Worm (Caenorhabditis elegans): ENCODE measurements around the gene acr-3.

DNA sequence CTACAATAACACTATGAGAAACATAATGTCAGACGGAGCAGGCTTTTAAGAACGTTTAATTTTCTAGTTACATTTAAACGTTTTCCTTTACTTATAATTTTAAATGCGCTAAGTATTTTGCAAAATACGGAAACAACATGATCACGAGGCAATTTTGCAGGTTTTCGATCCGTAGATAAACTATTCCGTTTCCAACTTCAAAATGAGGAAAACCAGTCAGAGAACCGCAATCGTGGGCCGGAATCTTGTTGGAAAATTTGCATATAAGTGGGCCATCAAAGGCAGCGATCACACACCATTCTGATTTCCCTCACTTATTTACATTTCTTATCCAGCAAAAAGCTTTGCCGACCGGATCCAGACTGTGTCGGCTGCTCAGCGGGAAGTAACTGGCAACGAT lies 36.8 kb upstream of the acr-3 start, which contains the start of gene col-172:
- no peak for TF ChIP-seq unc-62 (GFP tag; optimal IDR thresholded peaks at IDR 0.05)
- TF ChIP-seq flh-1 (GFP tag; optimal IDR thresholded peaks at IDR 0.05): no peak
- TF ChIP-seq mep-1 (tag; optimal IDR thresholded peaks at IDR 0.05): no peak
- no peak for TF ChIP-seq lin-13 (tag; optimal IDR thresholded peaks at IDR 0.05)
- no peak for TF ChIP-seq unc-120 (tag; optimal IDR thresholded peaks at IDR 0.05; ENCODE audit: poor library complexity, severe bottlenecking)
- TF ChIP-seq pha-4 (tag; optimal IDR thresholded peaks at IDR 0.05): no peak
- TF ChIP-seq ztf-11 (tag; optimal IDR thresholded peaks at IDR 0.05): no peak
- no peak for TF ChIP-seq elt-1 (tag; optimal IDR thresholded peaks at IDR 0.05; ENCODE audit: borderline replicate concordance, insufficient read depth)
- TF ChIP-seq nhr-237 (tag; optimal IDR thresholded peaks at IDR 0.05): no peak
